Worm (Caenorhabditis elegans) whole organism, L3 larva: ENCODE results near the gene ifg-1.

ENCODE experiments used
- R02D3.7 ChIP-seq: fragments of 150-350 bp; optimal IDR thresholded peaks from 2 replicates; lab custom pipeline; 2014; ENCODE audit warnings: missing biosample characterization, missing genetic modification characterization
- ZK546.5 ChIP-seq: sonication (generic microtip); optimal IDR thresholded peaks from 2 replicates; lab custom pipeline; 2017; ENCODE audit warnings: missing biosample characterization, missing genetic modification characterization
- aly-2 ChIP-seq: fragments of 150-350 bp; optimal IDR thresholded peaks from 2 replicates; lab custom pipeline; 2014; ENCODE audit warnings: missing biosample characterization, missing genetic modification characterization
- ama-1 ChIP-seq: fragments of 150-350 bp; optimal IDR thresholded peaks from 2 replicates; lab custom pipeline; 2018
- ceh-16 ChIP-seq: sonication (generic microtip); optimal IDR thresholded peaks from 2 replicates; lab custom pipeline; 2017; ENCODE audit warnings: missing biosample characterization, missing genetic modification characterization
- ceh-28 ChIP-seq: fragments of 150-350 bp; optimal IDR thresholded peaks from 2 replicates; lab custom pipeline; 2014; ENCODE audit warnings: missing biosample characterization, missing genetic modification reagents, missing genetic modification characterization
- ceh-82 ChIP-seq: fragments of 150-350 bp; optimal IDR thresholded peaks from 2 replicates; lab custom pipeline; 2014; ENCODE audit warnings: missing biosample characterization, missing genetic modification characterization
- ceh-9 ChIP-seq: sonication (generic microtip); optimal IDR thresholded peaks from 2 replicates; lab custom pipeline; 2018; ENCODE audit warnings: missing biosample characterization, missing genetic modification characterization
- daf-12 ChIP-seq: fragments of 150-350 bp; optimal IDR thresholded peaks from 2 replicates; lab custom pipeline; 2014; ENCODE audit warnings: missing biosample characterization, missing genetic modification reagents, missing genetic modification characterization
- egl-27 ChIP-seq: sonication (generic microtip); optimal IDR thresholded peaks from 4 replicates; lab custom pipeline; 2017; ENCODE audit warnings: missing biosample characterization, missing genetic modification reagents, missing genetic modification characterization
- egl-5 ChIP-seq: fragments of 150-350 bp; optimal IDR thresholded peaks from 2 replicates; lab custom pipeline; 2017; ENCODE audit warnings: missing biosample characterization, missing genetic modification reagents, missing genetic modification characterization, inconsistent platforms
- elt-1 ChIP-seq: fragments of 150-350 bp; optimal IDR thresholded peaks from 2 replicates; lab custom pipeline; 2014; ENCODE audit warnings: missing biosample characterization, missing genetic modification characterization
- elt-2 ChIP-seq: sonication (generic microtip); optimal IDR thresholded peaks from 2 replicates; lab custom pipeline; 2016; ENCODE audit warnings: missing genetic modification reagents, mild to moderate bottlenecking, missing genetic modification characterization, missing compliant biosample characterization
- eor-1 ChIP-seq, 2 experiments: fragments of 150-350 bp; optimal IDR thresholded peaks; 2 replicates each; lab custom pipeline; 2014 to 2018; ENCODE audit warnings: missing biosample characterization in 2 of 2, missing genetic modification characterization in 2 of 2
- fkh-10 ChIP-seq: sonication (generic microtip); optimal IDR thresholded peaks from 2 replicates; lab custom pipeline; 2017; ENCODE audit warnings: missing biosample characterization, missing genetic modification reagents, missing genetic modification characterization
- fkh-2 ChIP-seq: fragments of 150-350 bp; optimal IDR thresholded peaks from 2 replicates; lab custom pipeline; 2014; ENCODE audit warnings: missing biosample characterization, missing genetic modification reagents, missing genetic modification characterization
- fos-1 ChIP-seq: fragments of 150-350 bp; optimal IDR thresholded peaks from 2 replicates; lab custom pipeline; 2014; ENCODE audit warnings: missing biosample characterization, missing genetic modification characterization
- hmg-11 ChIP-seq: sonication (generic microtip); optimal IDR thresholded peaks from 2 replicates; lab custom pipeline; 2016; ENCODE audit warnings: missing genetic modification characterization, missing compliant biosample characterization
- jun-1 ChIP-seq: fragments of 150-350 bp; optimal IDR thresholded peaks from 2 replicates; lab custom pipeline; 2014; ENCODE audit warnings: missing biosample characterization, missing genetic modification reagents, missing genetic modification characterization
- lin-15B ChIP-seq: fragments of 150-350 bp; optimal IDR thresholded peaks from 2 replicates; lab custom pipeline; 2014; ENCODE audit warnings: missing biosample characterization, missing genetic modification characterization
- lin-39 ChIP-seq: fragments of 150-350 bp; optimal IDR thresholded peaks from 2 replicates; lab custom pipeline; 2018; ENCODE audit warnings: missing biosample characterization, missing genetic modification reagents, missing genetic modification characterization
- lsy-12 ChIP-seq: sonication (generic microtip); optimal IDR thresholded peaks from 2 replicates; lab custom pipeline; 2016; ENCODE audit warnings: mild to moderate bottlenecking, missing genetic modification characterization, missing compliant biosample characterization
- mdl-1 ChIP-seq: fragments of 150-350 bp; optimal IDR thresholded peaks from 2 replicates; lab custom pipeline; 2014; ENCODE audit warnings: missing biosample characterization, missing genetic modification characterization
- mml-1 ChIP-seq: fragments of 150-350 bp; sonication (generic microtip); optimal IDR thresholded peaks from 3 replicates; lab custom pipeline; 2014; ENCODE audit warnings: missing biosample characterization, missing genetic modification characterization
- nfya-1 ChIP-seq: sonication (generic microtip); optimal IDR thresholded peaks from 2 replicates; lab custom pipeline; 2017; ENCODE audit warnings: missing genetic modification characterization, mild to moderate bottlenecking, missing compliant biosample characterization, antibody characterized with exemption, moderate library complexity; ENCODE audit not compliant: insufficient read depth
- nhr-11 ChIP-seq: fragments of 150-350 bp; optimal IDR thresholded peaks from 2 replicates; lab custom pipeline; 2014; ENCODE audit warnings: missing biosample characterization, missing genetic modification characterization
- nhr-12 ChIP-seq: fragments of 150-350 bp; optimal IDR thresholded peaks from 2 replicates; lab custom pipeline; 2014; ENCODE audit warnings: missing biosample characterization, missing genetic modification characterization
- nhr-23 ChIP-seq: fragments of 150-350 bp; optimal IDR thresholded peaks from 2 replicates; lab custom pipeline; 2014; ENCODE audit warnings: missing biosample characterization, missing genetic modification reagents, missing genetic modification characterization
- nhr-237 ChIP-seq: fragments of 150-350 bp; optimal IDR thresholded peaks from 2 replicates; lab custom pipeline; 2014; ENCODE audit warnings: missing biosample characterization, missing genetic modification characterization
- nhr-25 ChIP-seq: sonication (generic microtip); optimal IDR thresholded peaks from 2 replicates; lab custom pipeline; 2017; ENCODE audit warnings: missing biosample characterization, missing genetic modification characterization
- nhr-43 ChIP-seq: sonication (generic microtip); optimal IDR thresholded peaks from 2 replicates; lab custom pipeline; 2016; ENCODE audit warnings: mild to moderate bottlenecking, missing genetic modification characterization, missing compliant biosample characterization; ENCODE audit not compliant: poor library complexity, severe bottlenecking
- nhr-67 ChIP-seq: fragments of 150-350 bp; optimal IDR thresholded peaks from 2 replicates; lab custom pipeline; 2014; ENCODE audit warnings: missing biosample characterization, missing genetic modification characterization
- nhr-77 ChIP-seq: fragments of 150-350 bp; optimal IDR thresholded peaks from 2 replicates; lab custom pipeline; 2014; ENCODE audit warnings: missing biosample characterization, missing genetic modification characterization
- pha-4 ChIP-seq: fragments of 150-350 bp; optimal IDR thresholded peaks from 2 replicates; lab custom pipeline; 2014; ENCODE audit warnings: missing biosample characterization, missing genetic modification reagents, missing genetic modification characterization
- pqm-1 ChIP-seq: fragments of 150-350 bp; optimal IDR thresholded peaks from 2 replicates; lab custom pipeline; 2017; ENCODE audit warnings: missing biosample characterization, missing genetic modification characterization, inconsistent platforms
- sea-2 ChIP-seq: fragments of 150-350 bp; sonication (generic microtip); optimal IDR thresholded peaks from 4 replicates; lab custom pipeline; 2014; ENCODE audit warnings: missing biosample characterization, missing genetic modification reagents, missing genetic modification characterization
- skn-1 ChIP-seq: fragments of 150-350 bp; optimal IDR thresholded peaks from 2 replicates; lab custom pipeline; 2014; ENCODE audit warnings: missing biosample characterization, missing genetic modification characterization
- snpc-4 ChIP-seq: fragments of 150-350 bp; optimal IDR thresholded peaks from 2 replicates; lab custom pipeline; 2014; ENCODE audit warnings: missing biosample characterization, missing genetic modification characterization
- tbx-2 ChIP-seq: sonication (generic microtip); optimal IDR thresholded peaks from 2 replicates; lab custom pipeline; 2016; ENCODE audit warnings: mild to moderate bottlenecking, missing genetic modification characterization, missing compliant biosample characterization
- unc-39 ChIP-seq: sonication (generic microtip); optimal IDR thresholded peaks from 4 replicates; lab custom pipeline; 2017; ENCODE audit warnings: missing biosample characterization, missing genetic modification characterization
- unc-62 ChIP-seq: fragments of 150-350 bp; sonication (generic microtip); optimal IDR thresholded peaks from 4 replicates; lab custom pipeline; 2014; ENCODE audit warnings: missing biosample characterization, missing genetic modification reagents, missing genetic modification characterization
- zag-1 ChIP-seq: fragments of 150-350 bp; optimal IDR thresholded peaks from 2 replicates; lab custom pipeline; 2014; ENCODE audit warnings: missing biosample characterization, missing genetic modification characterization
- ztf-4 ChIP-seq: fragments of 150-350 bp; optimal IDR thresholded peaks from 2 replicates; lab custom pipeline; 2014; ENCODE audit warnings: missing biosample characterization, missing genetic modification characterization

ifg-1 gene

DNA sequence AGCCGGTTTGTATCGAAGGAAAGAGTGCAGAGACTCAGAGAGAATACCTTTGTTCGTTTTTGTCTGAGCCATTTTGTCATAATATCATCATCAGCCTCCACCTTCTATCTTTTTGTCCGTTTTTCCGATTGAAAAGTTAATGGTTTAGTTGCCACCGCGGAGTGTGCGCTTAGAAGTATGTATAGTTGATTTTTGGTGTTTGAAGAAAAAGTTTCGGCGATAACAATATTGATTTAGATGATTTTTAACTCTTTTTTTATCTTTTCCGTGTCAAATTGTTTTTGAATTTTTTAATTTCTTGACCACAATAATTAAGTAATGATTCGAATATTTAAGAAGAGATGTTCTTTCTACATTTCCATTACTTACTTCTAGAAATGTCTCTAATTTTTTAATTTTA, 11.4 kb upstream of the ifg-1 start:
- peak; percentile 40 for TF ChIP-seq skn-1 (tag; lab: Kevin White, UChicago)
- TF ChIP-seq pha-4 (tag; lab: Kevin White, UChicago) = peak; percentile 18
- TF ChIP-seq elt-2 (tag; lab: Kevin White, UChicago) = peak; percentile 63
- TF ChIP-seq aly-2 (tag; lab: Kevin White, UChicago) = no peak
- no peak for TF ChIP-seq hmg-11 (tag; lab: Kevin White, UChicago)
- peak; percentile 2 for TF ChIP-seq pqm-1 (tag; lab: Kevin White, UChicago)

DNA sequence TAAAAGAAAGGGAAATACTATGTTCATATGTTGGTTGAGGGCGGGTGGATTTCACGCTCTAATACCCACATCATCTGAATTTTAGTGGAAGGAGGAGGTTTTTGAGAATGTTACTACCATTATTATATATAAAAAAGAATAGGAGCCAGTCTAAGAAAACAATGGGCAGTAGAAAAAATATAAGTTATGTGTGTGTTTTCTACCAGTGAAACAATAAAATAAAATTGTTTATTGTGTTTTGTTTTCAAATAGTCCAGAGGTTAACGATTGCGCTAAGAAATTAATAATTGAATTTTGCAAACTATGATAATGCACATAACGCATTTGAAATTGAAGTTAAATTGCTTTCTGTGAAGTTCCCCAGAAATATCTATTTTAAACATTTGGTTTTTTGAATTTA, 7.5 kb upstream of the ifg-1 start, which contains the start of gene M110.8:
M110.8 (minus strand) TSS at position 101 of the 400 bp plus-strand sequence.
- TF ChIP-seq unc-39 = no peak
- TF ChIP-seq pqm-1 (tag; lab: Kevin White, UChicago) = no peak
- no peak for TF ChIP-seq aly-2 (tag; lab: Kevin White, UChicago)
- no peak for TF ChIP-seq lin-39 (tag; lab: Kevin White, UChicago)
- no peak for TF ChIP-seq fkh-2 (tag; lab: Kevin White, UChicago)
- no peak for TF ChIP-seq fkh-10 (GFP tag; lab: Kevin White, UChicago)
- no peak for TF ChIP-seq nhr-43
- TF ChIP-seq hmg-11 (tag; lab: Kevin White, UChicago) = no peak
- no peak for TF ChIP-seq mdl-1 (tag; lab: Kevin White, UChicago)
- TF ChIP-seq jun-1 = no peak

DNA sequence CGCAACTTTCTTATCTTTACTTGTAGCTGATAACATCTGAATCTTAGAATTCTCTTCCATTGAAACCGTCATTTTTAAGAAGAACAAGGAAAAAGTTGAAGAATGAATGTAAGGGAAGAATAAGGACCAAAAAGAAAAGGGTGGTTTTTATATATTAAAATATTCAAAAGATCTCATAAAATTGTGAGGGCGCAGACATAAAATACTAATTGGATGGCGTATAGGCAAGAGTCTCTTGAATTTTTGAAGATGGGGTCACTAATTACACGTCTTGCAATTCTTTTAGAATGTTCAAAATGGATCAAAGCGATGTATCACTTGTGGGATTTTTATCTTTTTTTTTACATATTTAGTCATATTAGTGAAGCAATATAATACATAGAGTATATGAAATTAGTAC, 4.3 kb upstream of the ifg-1 start, which contains the start of gene twk-3:
twk-3 (minus strand) TSS at position 101 of the 400 bp plus-strand sequence.
- TF ChIP-seq skn-1 (tag; lab: Kevin White, UChicago) = no peak
- TF ChIP-seq nhr-12 = no peak
- no peak for TF ChIP-seq ceh-9 (tag; lab: Kevin White, UChicago)
- no peak for TF ChIP-seq R02D3.7
- no peak for TF ChIP-seq egl-5 (tag; lab: Kevin White, UChicago)
- no peak for TF ChIP-seq fkh-2 (tag; lab: Kevin White, UChicago)
- no peak for TF ChIP-seq daf-12 (tag; lab: Kevin White, UChicago)
- no peak for TF ChIP-seq nhr-11 (tag; lab: Kevin White, UChicago)
- TF ChIP-seq pqm-1 (tag; lab: Kevin White, UChicago) = no peak
- no peak for TF ChIP-seq ZK546.5 (tag; lab: Kevin White, UChicago)
- no peak for TF ChIP-seq aly-2 (tag; lab: Kevin White, UChicago)
- TF ChIP-seq ztf-4 (tag; lab: Kevin White, UChicago) = no peak
- TF ChIP-seq fos-1 (tag; lab: Kevin White, UChicago) = no peak
- no peak for TF ChIP-seq eor-1 (tag; optimal IDR thresholded peaks at IDR 0.05; lab: Kevin White, UChicago)
- no peak for TF ChIP-seq ceh-28 (tag; lab: Kevin White, UChicago)
- no peak for TF ChIP-seq ceh-16
- TF ChIP-seq lin-39 (tag; lab: Kevin White, UChicago) = no peak
- TF ChIP-seq elt-1 (tag; lab: Kevin White, UChicago) = no peak
- no peak for TF ChIP-seq nhr-43
- TF ChIP-seq elt-2 (tag; lab: Kevin White, UChicago) = no peak

DNA sequence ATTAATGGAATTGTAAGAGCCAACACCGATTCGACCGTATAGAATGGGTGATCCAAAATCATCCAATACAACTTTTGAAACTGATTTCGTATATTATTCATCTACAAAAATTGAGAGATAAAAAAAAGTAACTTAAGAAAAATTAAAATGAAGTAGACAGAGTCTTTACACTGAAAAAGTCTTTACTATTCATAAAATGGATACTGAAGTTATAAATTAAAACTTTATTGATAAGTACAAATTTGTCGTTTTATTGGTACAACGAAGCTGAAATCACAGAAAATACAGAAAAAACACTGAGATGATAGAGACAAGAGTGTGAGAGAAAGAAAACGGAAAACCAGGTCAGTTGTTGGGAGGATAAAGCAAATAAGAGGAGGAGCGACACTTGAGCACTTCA, 2.7 kb upstream of the ifg-1 start, which contains the start of gene M110.10:
M110.10 (minus strand) TSS at position 101 of the 400 bp plus-strand sequence.
- TF ChIP-seq skn-1 (tag; lab: Kevin White, UChicago) (no peak), pha-4 (tag; lab: Kevin White, UChicago) (peak; percentile 7), ceh-82 (tag; lab: Kevin White, UChicago) (no peak), nhr-67 (tag; lab: Kevin White, UChicago) (no peak), jun-1 (no peak)

DNA sequence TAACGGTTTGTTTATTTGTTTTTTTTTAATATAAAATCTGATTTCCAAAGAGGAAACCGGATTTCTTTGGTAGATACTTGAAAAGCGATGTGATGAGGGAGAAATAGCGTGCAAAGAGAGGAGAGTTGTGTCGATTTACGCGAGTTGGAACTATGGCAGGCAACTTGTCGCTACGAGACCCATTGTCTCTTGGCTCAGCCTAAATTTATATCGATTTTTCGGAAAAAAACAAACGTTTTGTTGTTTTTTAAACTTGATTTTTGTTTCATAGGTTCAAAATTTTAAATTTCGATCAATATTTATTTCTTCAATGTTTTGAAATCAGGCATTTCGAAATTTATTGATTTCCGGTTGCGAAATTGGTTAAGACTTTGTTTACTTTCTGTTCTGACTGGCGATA, 589 bp upstream of the ifg-1 start, which contains the start of gene M110.3:
M110.3 (minus strand) TSS at position 184 of the 400 bp plus-strand sequence.
- peak; percentile 73 for TF ChIP-seq nhr-23
- TF ChIP-seq elt-2 (tag; lab: Kevin White, UChicago) = peak; percentile 14
- TF ChIP-seq lin-15B (tag; lab: Kevin White, UChicago) = peak; percentile 65
- no peak for TF ChIP-seq zag-1 (tag; lab: Kevin White, UChicago)
- TF ChIP-seq lsy-12 (tag; lab: Kevin White, UChicago) = no peak
- TF ChIP-seq nhr-11 (tag; lab: Kevin White, UChicago) = no peak
- peak; percentile 67 for TF ChIP-seq egl-5 (tag; lab: Kevin White, UChicago)
- TF ChIP-seq ztf-4 (tag; lab: Kevin White, UChicago) = no peak
- TF ChIP-seq unc-39 = no peak
- no peak for TF ChIP-seq egl-27 (tag; lab: Kevin White, UChicago)
- TF ChIP-seq nhr-67 (tag; lab: Kevin White, UChicago) = no peak
- TF ChIP-seq nhr-237 (tag; lab: Kevin White, UChicago) = no peak
- no peak for TF ChIP-seq unc-62 (GFP tag; lab: Kevin White, UChicago)
- no peak for TF ChIP-seq nhr-77
- no peak for TF ChIP-seq mdl-1 (tag; lab: Kevin White, UChicago)
- TF ChIP-seq ceh-16 = no peak
- no peak for TF ChIP-seq ama-1 (lab: Kevin White, UChicago)
- no peak for TF ChIP-seq aly-2 (tag; lab: Kevin White, UChicago)
- TF ChIP-seq mml-1 (tag; lab: Kevin White, UChicago) = no peak
- TF ChIP-seq nhr-25 (tag; lab: Kevin White, UChicago) = no peak
- TF ChIP-seq daf-12 (tag; lab: Kevin White, UChicago) = no peak
- no peak for TF ChIP-seq ZK546.5 (tag; lab: Kevin White, UChicago)
- TF ChIP-seq tbx-2 (tag; lab: Kevin White, UChicago) = no peak
- TF ChIP-seq fos-1 (tag; lab: Kevin White, UChicago) = no peak
- TF ChIP-seq snpc-4 (tag; lab: Kevin White, UChicago) = peak; percentile 50
- peak; percentile 4 for TF ChIP-seq jun-1
- TF ChIP-seq fkh-2 (tag; lab: Kevin White, UChicago) = no peak
- TF ChIP-seq nfya-1 (tag; lab: Kevin White, UChicago) = peak; percentile 76
- no peak for TF ChIP-seq sea-2 (GFP tag; lab: Kevin White, UChicago)
